Worm (Caenorhabditis elegans) whole organism, L4 larva: Measurements from ENCODE around the gene tni-4.

ENCODE experiments used
- ceh-28 ChIP-seq: fragments of 150-350 bp; optimal IDR thresholded peaks from 2 replicates; lab custom pipeline; 2014; ENCODE audit warnings: missing biosample characterization, missing genetic modification reagents, missing genetic modification characterization
- fkh-10 ChIP-seq: fragments of 150-350 bp; optimal IDR thresholded peaks from 2 replicates; lab custom pipeline; 2014; ENCODE audit warnings: missing biosample characterization, missing genetic modification reagents, missing genetic modification characterization
- lin-15B ChIP-seq: fragments of 150-350 bp; sonication (generic microtip); optimal IDR thresholded peaks from 3 replicates; lab custom pipeline; 2014; ENCODE audit warnings: missing biosample characterization, missing genetic modification characterization
- pha-4 ChIP-seq, 2 experiments: fragments of 150-350 bp in 1 of 2; fragments of 200-800 bp in 1 of 2; sonication (Bioruptor generic) in 1 of 2; IDR thresholded peaks in 1 of 2; optimal IDR thresholded peaks in 1 of 2; 2 replicates each; pipeline versions ENCODE4 v1.3.6 to Lab custom; 2014 to 2022; ENCODE audit warnings: missing genetic modification characterization in 2 of 2, missing genetic modification reagents in 2 of 2, missing biosample characterization in 1 of 2, missing compliant biosample characterization in 1 of 2
- snpc-4 ChIP-seq: fragments of 150-350 bp; optimal IDR thresholded peaks from 2 replicates; lab custom pipeline; 2014; ENCODE audit warnings: missing biosample characterization, missing genetic modification characterization
- unc-130 ChIP-seq: sonication (generic microtip); optimal IDR thresholded peaks from 2 replicates; lab custom pipeline; 2016; ENCODE audit warnings: missing genetic modification reagents, missing genetic modification characterization, missing compliant biosample characterization
- unc-62 ChIP-seq, 3 experiments: fragments of 150-350 bp in 1 of 3; sonication (generic microtip); optimal IDR thresholded peaks in 2 of 3; peaks in 1 of 3; 1 replicate in 1 of 3; 2 replicates in 2 of 3; lab custom pipeline; 2014 to 2017; ENCODE audit warnings: missing biosample characterization in 3 of 3, missing genetic modification characterization in 3 of 3, missing genetic modification reagents in 3 of 3, missing genotype in 1 of 3

ce11 chrIV:5188051-5188450, 16.3 kb upstream of the tni-4 start:
- no peak for TF ChIP-seq ceh-28
- no peak for TF ChIP-seq lin-15B (tag; lab: Kevin White, UChicago)
- no peak for TF ChIP-seq unc-130
- TF ChIP-seq fkh-10 (GFP tag; lab: Kevin White, UChicago): no peak
- TF ChIP-seq unc-62 (GFP tag; optimal IDR thresholded peaks at IDR 0.05 in 1 of 2; lab: Kevin White, UChicago): no peak
- TF ChIP-seq unc-62 (tag; optimal IDR thresholded peaks at IDR 0.05; lab: Kevin White, UChicago): no peak
- no peak for TF ChIP-seq pha-4 (GFP tag; IDR thresholded peaks at IDR 0.05; lab: Robert Waterston, UW)
- TF ChIP-seq pha-4 (tag; optimal IDR thresholded peaks at IDR 0.05; lab: Kevin White, UChicago): no peak
- TF ChIP-seq snpc-4 (tag; lab: Kevin White, UChicago): no peak
